Fruit fly (Drosophila melanogaster): ENCODE results near the gene Sfxn1-3.

dm6 chr3R:4340174-4340573 lies 38.2 kb upstream of the Sfxn1-3 start:
- TF ChIP-seq CG8478 (optimal IDR thresholded peaks at IDR 0.05) (no peak), CTCF (optimal IDR thresholded peaks at IDR 0.05) (no peak)

All from S2 (cell line).